Fruit fly (Drosophila melanogaster) whole organism, embryonic: ENCODE data around the gene CG6481.
A peak's percentile ranks its signal among the peaks of the same experiment; 100 is the strongest.

ENCODE experiments used
- ATbp ChIP-seq: fragments of 200-800 bp; sonication (Bioruptor generic); optimal IDR thresholded peaks from 2 replicates; lab custom pipeline; 2017; ENCODE audit warnings: missing biosample characterization, mild to moderate bottlenecking, missing genetic modification characterization, missing genetic modification reagents
- Atf6 ChIP-seq: fragments of 200-800 bp; sonication (Bioruptor generic); IDR thresholded peaks from 2 replicates; pipeline ENCODE4 v1.3.6; 2022; ENCODE audit warnings: missing biosample characterization, missing genetic modification characterization
- CG10147 ChIP-seq: fragments of 200-800 bp; sonication (Bioruptor generic); optimal IDR thresholded peaks from 2 replicates; lab custom pipeline; 2019; ENCODE audit warnings: missing biosample characterization, mild to moderate bottlenecking, missing genetic modification characterization, moderate library complexity
- CG12104 ChIP-seq: fragments of 200-800 bp; sonication (Bioruptor generic); optimal IDR thresholded peaks from 3 replicates; lab custom pipeline; 2016; ENCODE audit warnings: missing biosample characterization, missing genetic modification characterization
- CG15269 ChIP-seq: fragments of 200-800 bp; sonication (Bioruptor generic); optimal IDR thresholded peaks from 2 replicates; lab custom pipeline; 2018; ENCODE audit warnings: missing biosample characterization, mild to moderate bottlenecking, missing genetic modification characterization, moderate library complexity
- CG15479 ChIP-seq: fragments of 200-800 bp; sonication (Bioruptor generic); optimal IDR thresholded peaks from 3 replicates; lab custom pipeline; 2019; ENCODE audit warnings: missing biosample characterization, mild to moderate bottlenecking, missing genetic modification characterization, moderate library complexity
- CG17186 ChIP-seq: fragments of 200-800 bp; sonication (Bioruptor generic); optimal IDR thresholded peaks from 3 replicates; lab custom pipeline; 2017; ENCODE audit warnings: missing biosample characterization, missing genetic modification reagents, missing genetic modification characterization
- CG2889 ChIP-seq: fragments of 200-800 bp; sonication (Bioruptor generic); IDR thresholded peaks from 3 replicates; pipeline ENCODE4 v1.3.6; 2022; ENCODE audit warnings: missing biosample characterization, missing genetic modification characterization
- CG32772 ChIP-seq: fragments of 200-800 bp; sonication (Bioruptor generic); IDR thresholded peaks from 2 replicates; pipeline ENCODE4 v1.3.6; 2022; ENCODE audit warnings: missing biosample characterization, missing genetic modification characterization
- CG33213 ChIP-seq: fragments of 200-800 bp; sonication (Bioruptor generic); optimal IDR thresholded peaks from 3 replicates; lab custom pipeline; 2016; ENCODE audit warnings: missing biosample characterization, missing genetic modification characterization
- CG3847 ChIP-seq: fragments of 200-800 bp; sonication (Bioruptor generic); IDR thresholded peaks from 2 replicates; pipeline ENCODE4 v1.3.6; 2022; ENCODE audit warnings: missing biosample characterization, missing genetic modification characterization
- CG3995 ChIP-seq: fragments of 200-800 bp; sonication (Bioruptor generic); optimal IDR thresholded peaks from 3 replicates; lab custom pipeline; 2016; ENCODE audit warnings: missing biosample characterization, missing genetic modification characterization
- CG4730 ChIP-seq: fragments of 200-800 bp; sonication (Bioruptor generic); IDR thresholded peaks from 2 replicates; pipeline ENCODE4 v1.3.6; 2022; ENCODE audit warnings: missing biosample characterization, missing genetic modification characterization
- CG6689 ChIP-seq: fragments of 200-800 bp; sonication (Bioruptor generic); IDR thresholded peaks from 2 replicates; pipeline ENCODE4 v1.3.6; 2022; ENCODE audit warnings: missing biosample characterization, missing genetic modification characterization
- CG7928 ChIP-seq: fragments of 200-800 bp; sonication (Bioruptor generic); optimal IDR thresholded peaks from 2 replicates; lab custom pipeline; 2017; ENCODE audit warnings: missing biosample characterization, mild to moderate bottlenecking, missing genetic modification characterization
- CG9817 ChIP-seq: fragments of 200-800 bp; sonication (Bioruptor generic); optimal IDR thresholded peaks from 2 replicates; lab custom pipeline; 2018; ENCODE audit warnings: missing biosample characterization, mild to moderate bottlenecking, missing genetic modification characterization, moderate library complexity
- CHES-1-like ChIP-seq: fragments of 200-800 bp; sonication (Bioruptor generic); optimal IDR thresholded peaks from 2 replicates; lab custom pipeline; 2016; ENCODE audit warnings: missing biosample characterization, missing genetic modification characterization
- CrebB ChIP-seq: fragments of 200-800 bp; sonication (Bioruptor generic); optimal IDR thresholded peaks from 3 replicates; lab custom pipeline; 2018; ENCODE audit warnings: missing biosample characterization, mild to moderate bottlenecking, missing genetic modification characterization
- D19B ChIP-seq: fragments of 200-800 bp; sonication (Bioruptor generic); optimal IDR thresholded peaks from 2 replicates; lab custom pipeline; 2017; ENCODE audit warnings: missing biosample characterization, mild to moderate bottlenecking, missing genetic modification characterization
- Fer1 ChIP-seq: fragments of 200-800 bp; sonication (Bioruptor generic); optimal IDR thresholded peaks from 2 replicates; lab custom pipeline; 2017; ENCODE audit warnings: missing biosample characterization, mild to moderate bottlenecking, missing genetic modification characterization
- Gug ChIP-seq: fragments of 200-800 bp; sonication (Bioruptor generic); IDR thresholded peaks from 4 replicates; pipeline ENCODE4 v1.3.6; 2022; ENCODE audit warnings: missing biosample characterization, missing genetic modification characterization
- HHEX ChIP-seq: fragments of 200-800 bp; sonication (Bioruptor generic); optimal IDR thresholded peaks from 3 replicates; lab custom pipeline; 2017; ENCODE audit warnings: missing biosample characterization, mild to moderate bottlenecking, missing genetic modification characterization, missing genetic modification reagents
- HLH3B ChIP-seq: fragments of 200-800 bp; sonication (Bioruptor generic); IDR thresholded peaks from 2 replicates; pipeline ENCODE4 v1.3.6; 2022; ENCODE audit warnings: missing biosample characterization, missing genetic modification characterization
- HmgD ChIP-seq: fragments of 200-800 bp; sonication (Bioruptor generic); optimal IDR thresholded peaks from 3 replicates; lab custom pipeline; 2016; ENCODE audit warnings: missing biosample characterization, missing genetic modification characterization
- Lhr ChIP-seq: fragments of 200-800 bp; sonication (Bioruptor generic); optimal IDR thresholded peaks from 3 replicates; lab custom pipeline; 2017; ENCODE audit warnings: mild to moderate bottlenecking, missing biosample characterization, missing genetic modification reagents, missing genetic modification characterization
- Optix ChIP-seq: fragments of 200-800 bp; sonication (Bioruptor generic); IDR thresholded peaks from 3 replicates; pipeline ENCODE4 v1.3.6; 2022; ENCODE audit warnings: missing biosample characterization, missing genetic modification characterization
- Rx ChIP-seq: fragments of 200-800 bp; sonication (Bioruptor generic); IDR thresholded peaks from 2 replicates; pipeline ENCODE4 v1.3.6; 2022; ENCODE audit warnings: missing biosample characterization, missing genetic modification characterization
- Trl ChIP-seq, 3 experiments: fragments of >200 bp in 2 of 3; fragments of 200-800 bp in 1 of 3; sonication (Bioruptor generic) in 1 of 3; optimal IDR thresholded peaks; 2 replicates in 1 of 3; 3 replicates in 2 of 3; lab custom pipeline; 2016 to 2017; ENCODE audit warnings: missing biosample characterization in 1 of 3, missing genetic modification characterization in 1 of 3
- Xrp1 ChIP-seq: fragments of 200-800 bp; sonication (Bioruptor generic); IDR thresholded peaks from 2 replicates; pipeline ENCODE4 v1.3.6; 2022; ENCODE audit warnings: missing biosample characterization, missing genetic modification characterization
- ab ChIP-seq: fragments of 200-800 bp; sonication (Bioruptor generic); optimal IDR thresholded peaks from 2 replicates; lab custom pipeline; 2016; ENCODE audit warnings: missing biosample characterization, missing genetic modification characterization
- bcd ChIP-seq: fragments of 200-800 bp; sonication (Bioruptor generic); optimal IDR thresholded peaks from 2 replicates; lab custom pipeline; 2017; ENCODE audit warnings: missing biosample characterization, mild to moderate bottlenecking, missing genetic modification characterization
- caup ChIP-seq: fragments of 200-800 bp; sonication (Bioruptor generic); optimal IDR thresholded peaks from 3 replicates; lab custom pipeline; 2017; ENCODE audit warnings: missing biosample characterization, mild to moderate bottlenecking, missing genetic modification characterization, moderate library complexity; ENCODE audit not compliant: severe bottlenecking
- croc ChIP-seq: fragments of 200-800 bp; sonication (Bioruptor generic); conservative IDR thresholded peaks from 3 replicates; pipeline ENCODE4 v1.3.6; 2022; ENCODE audit warnings: missing biosample characterization, missing genetic modification characterization
- dimm ChIP-seq: fragments of 200-800 bp; sonication (Bioruptor generic); IDR thresholded peaks from 2 replicates; pipeline ENCODE4 v1.3.6; 2022; ENCODE audit warnings: missing biosample characterization, missing genetic modification characterization
- eyg ChIP-seq: fragments of 200-800 bp; sonication (Bioruptor generic); optimal IDR thresholded peaks from 3 replicates; lab custom pipeline; 2016; ENCODE audit warnings: missing biosample characterization, missing genetic modification characterization
- gfzf ChIP-seq: fragments of 200-800 bp; sonication (Bioruptor generic); optimal IDR thresholded peaks from 2 replicates; lab custom pipeline; 2016; ENCODE audit warnings: missing biosample characterization, mild to moderate bottlenecking, missing genetic modification characterization, moderate library complexity
- kah ChIP-seq: fragments of 200-800 bp; sonication (Bioruptor generic); optimal IDR thresholded peaks from 2 replicates; lab custom pipeline; 2018; ENCODE audit warnings: missing biosample characterization, mild to moderate bottlenecking, missing genetic modification characterization
- otp ChIP-seq: fragments of 200-800 bp; sonication (Bioruptor generic); IDR thresholded peaks from 3 replicates; pipeline ENCODE4, ENCODE4 v1.3.6; 2022; ENCODE audit warnings: missing biosample characterization, missing genetic modification characterization
- pfk ChIP-seq: fragments of 200-800 bp; sonication (Bioruptor generic); optimal IDR thresholded peaks from 2 replicates; lab custom pipeline; 2018; ENCODE audit warnings: missing biosample characterization, mild to moderate bottlenecking, missing genetic modification characterization, moderate library complexity
- phol ChIP-seq: fragments of 200-800 bp; sonication (Bioruptor generic); optimal IDR thresholded peaks from 3 replicates; lab custom pipeline; 2018; ENCODE audit warnings: missing biosample characterization, mild to moderate bottlenecking, missing genetic modification characterization, moderate library complexity
- pros ChIP-seq: fragments of 200-800 bp; sonication (Bioruptor generic); optimal IDR thresholded peaks from 3 replicates; lab custom pipeline; 2019; ENCODE audit warnings: missing biosample characterization, mild to moderate bottlenecking, missing genetic modification characterization, moderate library complexity
- ranshi ChIP-seq: fragments of 200-800 bp; sonication (Bioruptor generic); IDR thresholded peaks from 2 replicates; pipeline ENCODE4 v1.3.6; 2022; ENCODE audit warnings: missing biosample characterization, missing genetic modification characterization
- ro ChIP-seq: fragments of 200-800 bp; sonication (Bioruptor generic); IDR thresholded peaks from 2 replicates; pipeline ENCODE4 v1.3.6; 2022; ENCODE audit warnings: missing biosample characterization, missing genetic modification characterization
- slbo ChIP-seq: fragments of 200-800 bp; sonication (Bioruptor generic); IDR thresholded peaks from 2 replicates; pipeline ENCODE4 v1.3.6; 2022; ENCODE audit warnings: missing biosample characterization, missing genetic modification characterization
- stc ChIP-seq: fragments of 200-800 bp; sonication (Bioruptor generic); IDR thresholded peaks from 2 replicates; pipeline ENCODE4 v1.3.6; 2022; ENCODE audit warnings: missing biosample characterization, missing genetic modification characterization
- tgo ChIP-seq: fragments of 200-800 bp; sonication (Bioruptor generic); IDR thresholded peaks from 3 replicates; pipeline ENCODE4 v1.3.6; 2022; ENCODE audit warnings: missing biosample characterization, missing genetic modification characterization
- tin ChIP-seq: fragments of 200-800 bp; sonication (Bioruptor generic); optimal IDR thresholded peaks from 3 replicates; lab custom pipeline; 2016; ENCODE audit warnings: missing biosample characterization, missing genetic modification characterization
- tio ChIP-seq: fragments of 200-800 bp; sonication (Bioruptor generic); optimal IDR thresholded peaks from 2 replicates; lab custom pipeline; 2017; ENCODE audit warnings: missing biosample characterization, missing genetic modification characterization, inconsistent platforms
- unc-4 ChIP-seq: fragments of 200-800 bp; sonication (Bioruptor generic); IDR thresholded peaks from 2 replicates; pipeline ENCODE4 v1.3.6; 2022; ENCODE audit warnings: missing biosample characterization, missing genetic modification characterization; ENCODE audit not compliant: partially characterized antibody
- vvl ChIP-seq: fragments of 200-800 bp; sonication (Bioruptor generic); IDR thresholded peaks from 2 replicates; pipeline ENCODE4 v1.3.6; 2022; ENCODE audit warnings: missing biosample characterization, missing genetic modification characterization
- wdn ChIP-seq: fragments of 200-800 bp; sonication (Bioruptor generic); IDR thresholded peaks from 2 replicates; pipeline ENCODE4 v1.3.6; 2022; ENCODE audit warnings: missing biosample characterization, missing genetic modification characterization

Gene CG6481

dm6 chrX:18546785-18547184 lies 24.5 kb upstream of the CG6481 start (continued):
- peak; percentile 53 for TF ChIP-seq CG12104 (GFP tag; lab: Kevin White, UChicago)
- TF ChIP-seq CHES-1-like (GFP tag; lab: Kevin White, UChicago), result peak; percentile 54
- peak; percentile 72 for TF ChIP-seq CG10147 (GFP tag; lab: Kevin White, UChicago)
- peak; percentile 87 for TF ChIP-seq CG15269 (tag; lab: Kevin White, UChicago)
- TF ChIP-seq pfk (GFP tag; lab: Kevin White, UChicago), result no peak
- peak; percentile 66 for TF ChIP-seq tin (GFP tag; lab: Kevin White, UChicago)
- peak; percentile 87 for TF ChIP-seq CG3847
- 0 out of 3 replicates have a peak, but pooled peaks have one; percentile 37 for TF ChIP-seq croc
- peak; percentile 68 for TF ChIP-seq caup
- TF ChIP-seq HHEX (GFP tag; lab: Kevin White, UChicago), result peak; percentile 75
- TF ChIP-seq Optix (GFP tag; lab: Robert Waterston, UW), result peak; percentile 51; the same call in 1 of the 3 replicates
- no peak for TF ChIP-seq CG15479 (GFP tag; lab: Kevin White, UChicago)
- TF ChIP-seq Fer1, result peak; percentile 76
- TF ChIP-seq otp (GFP tag; lab: Robert Waterston, UW), result peak; percentile 77
- peak; percentile 90 for TF ChIP-seq slbo (GFP tag; lab: Robert Waterston, UW)
- peak; percentile 57 for TF ChIP-seq ATbp (GFP tag; lab: Kevin White, UChicago)
- peak; percentile 86 for TF ChIP-seq CG32772
- TF ChIP-seq CG4730 (GFP tag; lab: Robert Waterston, UW), result peak; percentile 85
- peak; percentile 71 for TF ChIP-seq Rx (GFP tag; lab: Robert Waterston, UW)
- TF ChIP-seq CG3995 (GFP tag; lab: Kevin White, UChicago), result peak; percentile 35
- peak; percentile 79 for TF ChIP-seq bcd (GFP tag; lab: Kevin White, UChicago)
- TF ChIP-seq Gug, result peak; percentile 75
- TF ChIP-seq kah (GFP tag; lab: Kevin White, UChicago), result peak; percentile 34
- peak; percentile 66; the same call in 2 of the 3 replicates for TF ChIP-seq CG2889 (GFP tag; lab: Robert Waterston, UW)
- TF ChIP-seq Lhr, result no peak
- TF ChIP-seq phol, result peak; percentile 72
- peak; percentile 84 for TF ChIP-seq stc
- peak; percentile 85 for TF ChIP-seq vvl (GFP tag; lab: Robert Waterston, UW)
- no peak for TF ChIP-seq unc-4
- TF ChIP-seq Atf6 (GFP tag; lab: Robert Waterston, UW), result peak; percentile 80
- peak; percentile 85 for TF ChIP-seq HLH3B (GFP tag; lab: Robert Waterston, UW)
- peak; percentile 85 for TF ChIP-seq CG9817 (tag; lab: Kevin White, UChicago)
- no peak for TF ChIP-seq CG17186 (GFP tag; lab: Kevin White, UChicago)
- no peak for TF ChIP-seq dimm (GFP tag; lab: Robert Waterston, UW)
- TF ChIP-seq CG33213 (GFP tag; lab: Kevin White, UChicago), result peak; percentile 62
- peak; percentile 39 for TF ChIP-seq ab (GFP tag; lab: Kevin White, UChicago)
- TF ChIP-seq Xrp1 (GFP tag; lab: Robert Waterston, UW), result peak; percentile 85
- TF ChIP-seq ro (GFP tag; lab: Robert Waterston, UW), result peak; percentile 62
- TF ChIP-seq wdn (GFP tag; lab: Robert Waterston, UW), result 0 out of 2 replicates have a peak, but pooled peaks have one; percentile 41
- TF ChIP-seq eyg (GFP tag; lab: Kevin White, UChicago), result peak; percentile 44
- no peak for TF ChIP-seq Trl (optimal IDR thresholded peaks at IDR 0.05; lab: Kevin White, UChicago)
- TF ChIP-seq Trl (GFP tag; optimal IDR thresholded peaks at IDR 0.05; lab: Kevin White, UChicago), result peak; percentile 70
- peak; percentile 86 for TF ChIP-seq CG6689
- TF ChIP-seq tio (GFP tag; lab: Kevin White, UChicago), result peak; percentile 50
- peak; percentile 53 for TF ChIP-seq CrebB (tag; lab: Kevin White, UChicago)
- peak; percentile 91 for TF ChIP-seq tgo (GFP tag; lab: Robert Waterston, UW)
- no peak for TF ChIP-seq gfzf (GFP tag; lab: Kevin White, UChicago)
- TF ChIP-seq D19B (GFP tag; lab: Kevin White, UChicago), result peak; percentile 52
- TF ChIP-seq pros, result no peak
- peak; percentile 85 for TF ChIP-seq ranshi (GFP tag; lab: Robert Waterston, UW)
- TF ChIP-seq CG7928 (GFP tag; lab: Kevin White, UChicago), result peak; percentile 51
- TF ChIP-seq HmgD (GFP tag; lab: Kevin White, UChicago), result no peak
